Fruit fly (Drosophila melanogaster): Measurements from ENCODE around the gene Ocho.

The Ocho gene

DNA sequence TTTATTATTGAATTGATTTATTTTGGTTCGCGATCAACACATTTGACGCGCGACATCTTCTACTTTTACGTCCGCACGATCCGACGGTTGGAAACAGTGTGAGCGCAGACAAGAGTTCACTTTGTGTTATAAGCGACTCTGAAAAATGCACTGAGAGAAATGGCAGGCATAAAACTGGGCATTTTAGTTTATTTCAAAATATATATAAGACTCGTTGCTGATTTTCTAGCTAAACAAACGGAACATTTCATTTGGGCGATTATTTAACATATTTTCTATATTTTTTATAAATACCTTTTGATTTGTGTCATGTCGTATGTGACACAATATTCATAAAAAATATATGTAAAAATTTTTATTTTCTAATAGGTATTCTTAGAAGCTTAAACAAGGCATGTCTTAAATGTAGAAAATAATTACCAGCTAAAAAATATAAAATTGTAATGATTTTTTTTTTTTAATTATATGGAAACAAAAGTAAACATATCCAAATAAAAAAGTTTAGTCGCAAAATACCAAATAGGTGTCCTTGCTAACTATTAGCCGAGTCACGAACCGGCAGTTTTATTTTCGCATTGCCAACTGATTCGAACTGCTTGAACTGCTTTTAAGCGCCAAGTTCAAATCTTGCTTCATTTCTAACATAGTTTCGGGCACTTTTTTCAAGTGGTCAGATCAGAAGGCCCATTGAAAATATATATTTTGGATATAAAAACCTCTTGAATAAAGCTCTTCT lies 39.5 kb downstream of the Ocho start, which contains the start of gene Reck (continued):
- peak; percentile 79 for TF ChIP-seq Gug (GFP tag; IDR thresholded peaks at IDR 0.05)
- TF ChIP-seq CG11762 (GFP tag; optimal IDR thresholded peaks at IDR 0.05; ENCODE audit: insufficient read depth): peak; percentile 84
- TF ChIP-seq acj6 (GFP tag; optimal IDR thresholded peaks at IDR 0.05): peak; percentile 91
- TF ChIP-seq CG15336 (GFP tag; IDR thresholded peaks at IDR 0.05): peak; percentile 96
- TF ChIP-seq achi (GFP tag; optimal IDR thresholded peaks at IDR 0.05): peak; percentile 91
- TF ChIP-seq Ets21C (GFP tag; optimal IDR thresholded peaks at IDR 0.05): peak; percentile 48
- TF ChIP-seq CG11294 (GFP tag; IDR thresholded peaks at IDR 0.05): peak; percentile 74
- TF ChIP-seq CG34406 (GFP tag; optimal IDR thresholded peaks at IDR 0.05): peak; percentile 83
- peak; percentile 98 for TF ChIP-seq Eip78C (GFP tag)
- peak; percentile 85 for TF ChIP-seq CG7368 (GFP tag; optimal IDR thresholded peaks at IDR 0.05)
- TF ChIP-seq spab (GFP tag; optimal IDR thresholded peaks at IDR 0.05): peak; percentile 80
- peak; percentile 97 for TF ChIP-seq eg (GFP tag; IDR thresholded peaks at IDR 0.05)
- peak; percentile 85 for TF ChIP-seq Ets96B (tag; optimal IDR thresholded peaks at IDR 0.05)
- TF ChIP-seq Sox15 (GFP tag; optimal IDR thresholded peaks at IDR 0.05): peak; percentile 49
- no peak for TF ChIP-seq CG6854 (GFP tag; optimal IDR thresholded peaks at IDR 0.05)
- peak; percentile 85 for TF ChIP-seq pdm3 (GFP tag; optimal IDR thresholded peaks at IDR 0.05)
- TF ChIP-seq OdsH (GFP tag; optimal IDR thresholded peaks at IDR 0.05): peak; percentile 93

DNA sequence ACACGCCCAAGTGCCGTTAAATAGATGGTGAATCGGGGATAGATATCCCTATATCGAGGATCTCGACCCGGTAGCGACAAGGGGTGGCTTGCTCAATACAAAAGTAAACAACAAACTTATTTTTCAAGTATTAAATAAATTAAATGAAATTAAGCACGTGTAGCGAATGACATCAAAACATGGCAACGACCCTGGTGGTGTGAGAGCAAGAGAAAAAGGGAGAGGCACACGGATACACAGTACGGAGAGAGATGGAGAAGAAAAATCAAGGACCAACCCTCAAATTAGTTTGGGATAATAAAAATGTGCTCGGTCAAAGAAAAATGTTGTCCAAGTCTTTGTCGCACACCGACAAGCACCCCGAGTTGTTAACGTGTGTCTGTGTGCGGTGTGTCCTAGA lies 46.4 kb downstream of the Ocho start:
- TF ChIP-seq CG31627 (GFP tag; optimal IDR thresholded peaks at IDR 0.05): no peak
- TF ChIP-seq CG9139 (GFP tag; optimal IDR thresholded peaks at IDR 0.05): no peak
- no peak for TF ChIP-seq CG11762 (GFP tag; optimal IDR thresholded peaks at IDR 0.05; ENCODE audit: insufficient read depth)
- no peak for TF ChIP-seq Met (GFP tag; optimal IDR thresholded peaks at IDR 0.05)
- TF ChIP-seq Hr38 (GFP tag; optimal IDR thresholded peaks at IDR 0.05): no peak
- TF ChIP-seq Sox14 (GFP tag; optimal IDR thresholded peaks at IDR 0.05): no peak
- no peak for TF ChIP-seq lz (GFP tag; optimal IDR thresholded peaks at IDR 0.05)
- TF ChIP-seq CG6792 (GFP tag; optimal IDR thresholded peaks at IDR 0.05): no peak
- no peak for TF ChIP-seq OdsH (GFP tag; optimal IDR thresholded peaks at IDR 0.05)

DNA sequence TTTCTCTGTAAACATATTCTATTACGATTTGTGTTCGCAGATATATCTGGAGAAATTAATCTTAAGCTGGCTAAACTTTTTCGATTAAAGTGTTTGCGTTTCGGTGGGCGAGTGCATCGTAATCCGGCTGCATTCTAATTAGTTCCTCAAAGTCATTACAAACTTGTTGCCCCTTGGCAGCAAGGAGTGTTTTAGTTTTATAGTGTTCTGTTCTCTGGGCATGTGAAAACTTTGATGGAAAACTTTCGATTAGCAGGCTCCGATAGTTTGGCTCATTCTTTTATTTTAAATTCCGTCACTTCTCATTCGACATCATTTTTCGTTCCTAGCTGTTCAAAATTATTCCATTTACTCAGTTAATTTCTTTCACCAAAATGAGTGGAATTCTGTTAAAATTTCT lies 48.5 kb downstream of the Ocho start, which contains the start of gene CG32148:
Gene CG32148, plus strand, starts transcription at position 301 of the 400 bp plus-strand sequence.
- no peak for TF ChIP-seq CG6163 (GFP tag; IDR thresholded peaks at IDR 0.05)
- TF ChIP-seq CG8632 (GFP tag; optimal IDR thresholded peaks at IDR 0.05): no peak
- no peak for TF ChIP-seq Met (GFP tag; optimal IDR thresholded peaks at IDR 0.05)
- no peak for TF ChIP-seq CG32006 (GFP tag; optimal IDR thresholded peaks at IDR 0.05)
- TF ChIP-seq cyc (GFP tag; optimal IDR thresholded peaks at IDR 0.05): no peak
- TF ChIP-seq eg (GFP tag; IDR thresholded peaks at IDR 0.05): no peak
- TF ChIP-seq CG11902 (GFP tag; optimal IDR thresholded peaks at IDR 0.05): no peak
- no peak for TF ChIP-seq fd59A (GFP tag; optimal IDR thresholded peaks at IDR 0.05)
- TF ChIP-seq Lpt (GFP tag; optimal IDR thresholded peaks at IDR 0.05): no peak
- no peak for TF ChIP-seq CG31627 (GFP tag; optimal IDR thresholded peaks at IDR 0.05)
- TF ChIP-seq Sox102F (GFP tag; optimal IDR thresholded peaks at IDR 0.05): no peak
- no peak for TF ChIP-seq acj6 (GFP tag; optimal IDR thresholded peaks at IDR 0.05)
- TF ChIP-seq CG3032 (tag; optimal IDR thresholded peaks at IDR 0.05): no peak
- TF ChIP-seq Ets21C (GFP tag; optimal IDR thresholded peaks at IDR 0.05): no peak
- no peak for TF ChIP-seq Hr39 (GFP tag; optimal IDR thresholded peaks at IDR 0.05)
- no peak for TF ChIP-seq CG8119 (GFP tag; IDR thresholded peaks at IDR 0.05)
- TF ChIP-seq CG11294 (GFP tag; IDR thresholded peaks at IDR 0.05): no peak
- TF ChIP-seq Ets96B (tag; optimal IDR thresholded peaks at IDR 0.05): no peak
- TF ChIP-seq Eip78C (GFP tag): no peak
- no peak for TF ChIP-seq spab (GFP tag; optimal IDR thresholded peaks at IDR 0.05)

Measured in whole organism, prepupa.